Fruit fly (Drosophila melanogaster) whole organism, adult: ENCODE measurements around the gene ftz-f1.

Experiments used
- CG11617 ChIP-seq: fragments of 200-800 bp; sonication (Bioruptor generic); optimal IDR thresholded peaks from 2 replicates; lab custom pipeline; 2017; ENCODE audit warnings: mild to moderate bottlenecking, missing biosample characterization, missing genetic modification reagents, missing genetic modification characterization
- CG12768 ChIP-seq: fragments of 200-800 bp; sonication (Bioruptor generic); optimal IDR thresholded peaks from 2 replicates; lab custom pipeline; 2017; ENCODE audit warnings: missing biosample characterization, missing genetic modification characterization, mild to moderate bottlenecking, moderate library complexity, missing genetic modification reagents
- CG14711 ChIP-seq: fragments of 200-800 bp; sonication (Bioruptor generic); optimal IDR thresholded peaks from 2 replicates; lab custom pipeline; 2018; ENCODE audit warnings: missing biosample characterization, mild to moderate bottlenecking, missing genetic modification characterization, moderate library complexity
- CG1620 ChIP-seq: fragments of 200-800 bp; sonication (Bioruptor generic); optimal IDR thresholded peaks from 2 replicates; lab custom pipeline; 2016; ENCODE audit warnings: missing biosample characterization, missing genetic modification characterization
- CG33017 ChIP-seq: fragments of 200-800 bp; sonication (Bioruptor generic); optimal IDR thresholded peaks from 2 replicates; lab custom pipeline; 2018; ENCODE audit warnings: missing biosample characterization, mild to moderate bottlenecking, missing genetic modification characterization, moderate library complexity
- CG5204 ChIP-seq: fragments of 200-800 bp; sonication (Bioruptor generic); optimal IDR thresholded peaks from 2 replicates; lab custom pipeline; 2016; ENCODE audit warnings: missing biosample characterization, missing genetic modification characterization
- CG7045 ChIP-seq: fragments of 200-800 bp; sonication (Bioruptor generic); optimal IDR thresholded peaks from 2 replicates; lab custom pipeline; 2017; ENCODE audit warnings: missing biosample characterization, mild to moderate bottlenecking, missing genetic modification characterization
- CG7101 ChIP-seq: fragments of 200-800 bp; sonication (Bioruptor generic); optimal IDR thresholded peaks from 2 replicates; lab custom pipeline; 2018; ENCODE audit warnings: missing biosample characterization, mild to moderate bottlenecking, missing genetic modification characterization, moderate library complexity
- Clk ChIP-seq: fragments of 200-800 bp; sonication (Bioruptor generic); optimal IDR thresholded peaks from 2 replicates; lab custom pipeline; 2017; ENCODE audit warnings: missing biosample characterization, missing genetic modification characterization
- Crg-1 ChIP-seq: fragments of 200-800 bp; sonication (Bioruptor generic); optimal IDR thresholded peaks from 2 replicates; lab custom pipeline; 2016; ENCODE audit warnings: missing biosample characterization, missing genetic modification characterization
- Hr96 ChIP-seq: fragments of 200-800 bp; sonication (Bioruptor generic); optimal IDR thresholded peaks from 2 replicates; lab custom pipeline; 2016; ENCODE audit warnings: missing biosample characterization, missing genetic modification characterization
- Mnt ChIP-seq: fragments of 200-800 bp; sonication (Bioruptor generic); optimal IDR thresholded peaks from 2 replicates; lab custom pipeline; 2016; ENCODE audit warnings: missing biosample characterization, mild to moderate bottlenecking, missing genetic modification characterization
- bab1 ChIP-seq: fragments of 200-800 bp; sonication (Bioruptor generic); optimal IDR thresholded peaks from 3 replicates; lab custom pipeline; 2019; ENCODE audit warnings: missing biosample characterization, mild to moderate bottlenecking, missing genetic modification characterization, moderate library complexity
- cic ChIP-seq: fragments of 200-800 bp; sonication (Bioruptor generic); optimal IDR thresholded peaks from 2 replicates; lab custom pipeline; 2017; ENCODE audit warnings: missing biosample characterization, mild to moderate bottlenecking, missing genetic modification characterization, moderate library complexity
- cnc ChIP-seq, 2 experiments: fragments of >200 bp; optimal IDR thresholded peaks; 2 replicates each; lab custom pipeline; 2017
- kay ChIP-seq: fragments of 200-800 bp; sonication (Bioruptor generic); peaks from one replicate; lab custom pipeline; 2016; ENCODE audit warnings: missing biosample characterization, missing genetic modification characterization, borderline replicate concordance
- ovo ChIP-seq: fragments of 200-800 bp; sonication (Bioruptor generic); optimal IDR thresholded peaks from 2 replicates; lab custom pipeline; 2016; ENCODE audit warnings: missing biosample characterization, missing genetic modification characterization
- pad ChIP-seq: fragments of 200-800 bp; sonication (Bioruptor generic); optimal IDR thresholded peaks from 3 replicates; lab custom pipeline; 2017; ENCODE audit warnings: missing biosample characterization, missing genetic modification characterization, mild to moderate bottlenecking, moderate library complexity, missing genetic modification reagents
- tj ChIP-seq: fragments of 200-800 bp; sonication (Bioruptor generic); optimal IDR thresholded peaks from 3 replicates; lab custom pipeline; 2017; ENCODE audit warnings: missing biosample characterization, mild to moderate bottlenecking, missing genetic modification characterization, moderate library complexity
- toe ChIP-seq: fragments of 200-800 bp; sonication (Bioruptor generic); optimal IDR thresholded peaks from 2 replicates; lab custom pipeline; 2016; ENCODE audit warnings: missing biosample characterization, missing genetic modification characterization

ftz-f1 gene

DNA sequence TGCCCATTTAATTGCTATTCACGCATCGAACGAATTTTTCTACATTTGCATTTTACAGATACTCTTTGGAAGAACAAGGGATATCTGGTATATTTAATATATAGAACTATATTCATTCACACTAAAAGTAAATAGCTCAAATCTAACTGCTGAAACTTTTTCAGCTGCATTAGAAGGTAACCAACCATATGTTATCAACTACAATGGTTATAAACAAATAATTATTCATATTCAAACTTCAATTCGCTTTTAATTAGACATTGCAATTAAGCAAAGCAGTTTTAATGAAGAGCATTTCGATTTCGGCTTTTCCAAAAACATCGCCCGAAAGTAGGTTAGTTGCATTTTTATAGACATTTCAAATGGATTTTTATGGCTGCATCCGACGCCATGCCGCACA, 4.7 kb downstream of the ftz-f1 start:
- TF ChIP-seq bab1 (GFP tag; lab: Kevin White, UChicago), result no peak
- TF ChIP-seq kay, result peak; percentile 54
- no peak for TF ChIP-seq cic (GFP tag; lab: Kevin White, UChicago)
- TF ChIP-seq toe (GFP tag; lab: Kevin White, UChicago), result no peak

DNA sequence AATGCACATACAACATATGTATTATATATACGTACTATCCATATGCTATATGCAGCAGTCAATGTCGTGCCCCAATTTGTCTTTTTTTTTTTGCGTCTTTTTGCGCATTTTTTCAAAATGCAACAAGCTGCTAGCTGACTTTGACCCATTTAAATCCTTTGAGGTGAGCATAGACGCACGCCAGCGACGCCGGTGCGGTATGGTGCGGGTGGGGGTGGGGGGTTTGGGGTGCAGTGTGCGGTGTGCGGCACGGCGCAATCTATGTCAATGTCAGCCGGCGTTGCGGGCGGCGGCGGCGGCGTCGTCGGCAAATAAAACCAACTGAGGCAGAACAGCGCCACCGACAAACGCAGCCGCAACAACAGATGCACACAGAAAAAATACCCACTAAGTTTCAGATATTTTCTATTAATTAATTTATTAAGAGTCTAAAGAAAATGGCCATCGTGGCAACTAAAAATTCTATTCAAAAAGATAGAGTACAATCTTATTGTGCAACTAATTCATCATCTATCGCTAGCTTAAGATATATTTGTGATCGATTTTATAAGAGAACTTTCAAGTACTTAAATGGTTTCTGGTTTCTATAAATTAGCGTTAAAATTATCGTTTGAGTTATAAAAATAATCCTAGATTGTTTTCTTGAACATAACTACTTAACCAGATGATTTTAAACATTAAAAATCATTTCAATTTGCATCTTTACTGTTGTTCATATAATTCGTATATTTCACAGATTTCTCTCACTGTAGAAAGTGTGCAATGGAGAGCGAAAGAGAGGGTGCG, 5.9 kb downstream of the ftz-f1 start:
- TF ChIP-seq CG33017 (tag; lab: Kevin White, UChicago) (peak; percentile 33), CG12768 (GFP tag; lab: Kevin White, UChicago) (no peak), Clk (no peak), cnc (optimal IDR thresholded peaks at IDR 0.05; lab: Kevin White, UChicago) (no peak), CG11617 (peak; percentile 16), toe (GFP tag; lab: Kevin White, UChicago) (no peak), Hr96 (GFP tag; lab: Kevin White, UChicago) (no peak), CG7101 (tag; lab: Kevin White, UChicago) (no peak), CG5204 (GFP tag; lab: Kevin White, UChicago) (no peak), cic (GFP tag; lab: Kevin White, UChicago) (no peak), kay (no peak), bab1 (GFP tag; lab: Kevin White, UChicago) (no peak), Mnt (GFP tag; lab: Kevin White, UChicago) (no peak), CG7045 (peak; percentile 26), pad (GFP tag; lab: Kevin White, UChicago) (no peak), tj (no peak), Crg-1 (GFP tag; lab: Kevin White, UChicago) (no peak), CG14711 (tag; lab: Kevin White, UChicago) (no peak)

DNA sequence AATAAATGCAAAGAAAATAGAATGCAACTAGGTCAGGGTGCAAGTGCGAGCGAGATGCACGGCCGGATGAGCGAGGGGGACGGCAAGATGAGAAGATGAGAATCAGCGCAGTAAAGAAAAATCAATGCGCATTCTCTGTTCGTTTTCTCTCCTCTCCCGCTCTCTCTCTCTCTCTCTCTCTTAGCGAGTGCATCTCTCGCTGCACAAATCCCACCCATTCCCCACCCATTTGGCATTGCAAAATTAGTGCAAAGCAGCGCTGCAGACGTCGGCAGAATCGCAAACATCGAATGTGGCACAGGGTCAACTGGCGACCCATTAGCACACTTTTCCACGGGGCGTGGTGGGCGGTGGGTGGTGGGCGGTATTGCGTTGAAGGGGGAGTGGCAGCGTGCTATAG, 8.3 kb downstream of the ftz-f1 start:
- peak; percentile 72 for TF ChIP-seq tj
- TF ChIP-seq pad (GFP tag; lab: Kevin White, UChicago), result peak; percentile 4
- no peak for TF ChIP-seq CG7101 (tag; lab: Kevin White, UChicago)

- TF ChIP-seq kay (peak; percentile 63), pad (GFP tag; lab: Kevin White, UChicago) (no peak)
These were observed 9.1 kb downstream of the ftz-f1 start for dm6 chr3L:18792009-18792339.

dm6 chr3L:18791232-18792008, 9.7 kb downstream of the ftz-f1 start:
- TF ChIP-seq CG7045 (peak; percentile 22), CG1620 (GFP tag; lab: Kevin White, UChicago) (peak; percentile 11), CG12768 (GFP tag; lab: Kevin White, UChicago) (peak; percentile 56), ovo (GFP tag; lab: Kevin White, UChicago) (peak; percentile 68), CG7101 (tag; lab: Kevin White, UChicago) (peak; percentile 16), CG11617 (peak; percentile 38), cnc (optimal IDR thresholded peaks at IDR 0.05; lab: Kevin White, UChicago) (no peak), cic (GFP tag; lab: Kevin White, UChicago) (peak; percentile 92), toe (GFP tag; lab: Kevin White, UChicago) (peak; percentile 56), CG5204 (GFP tag; lab: Kevin White, UChicago) (peak; percentile 52), Hr96 (GFP tag; lab: Kevin White, UChicago) (peak; percentile 51), Crg-1 (GFP tag; lab: Kevin White, UChicago) (no peak), CG33017 (tag; lab: Kevin White, UChicago) (no peak), tj (no peak), CG14711 (tag; lab: Kevin White, UChicago) (peak; percentile 8), kay (peak; percentile 89), Clk (peak; percentile 22), pad (GFP tag; lab: Kevin White, UChicago) (peak; percentile 53), bab1 (GFP tag; lab: Kevin White, UChicago) (no peak), Mnt (GFP tag; lab: Kevin White, UChicago) (peak; percentile 86)

DNA sequence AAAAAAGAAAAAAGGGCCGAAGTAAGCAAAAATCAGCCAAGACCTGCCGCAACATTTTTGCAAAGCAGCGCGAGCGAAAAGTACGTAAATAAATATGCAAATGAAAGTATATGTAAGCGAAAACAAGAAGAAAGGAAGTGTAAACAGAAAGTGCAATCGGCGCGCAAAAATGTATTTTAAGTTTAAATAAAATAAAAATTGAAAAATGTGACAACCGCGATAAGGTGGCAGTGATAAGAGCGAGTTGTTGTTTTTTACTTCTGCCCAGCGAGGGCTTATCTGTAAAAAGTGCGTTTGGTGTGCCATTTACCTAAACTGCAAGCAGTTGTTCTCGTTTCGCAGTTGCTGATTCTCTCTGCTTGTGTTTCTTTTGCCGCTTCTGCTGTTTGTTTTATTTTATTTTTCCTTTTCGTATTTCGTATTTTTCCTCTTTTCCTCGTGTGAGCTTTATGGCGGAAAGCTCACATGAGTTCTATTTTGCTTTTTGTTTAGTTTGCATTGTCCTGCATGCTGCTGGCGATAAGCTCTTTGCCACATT, 10.4 kb downstream of the ftz-f1 start:
- TF ChIP-seq Crg-1 (GFP tag; lab: Kevin White, UChicago), result peak; percentile 48
- peak; percentile 96 for TF ChIP-seq kay
- peak; percentile 12 for TF ChIP-seq CG12768 (GFP tag; lab: Kevin White, UChicago)
- TF ChIP-seq CG14711 (tag; lab: Kevin White, UChicago), result no peak
- no peak for TF ChIP-seq CG7101 (tag; lab: Kevin White, UChicago)
- peak; percentile 38 for TF ChIP-seq CG11617
- peak; percentile 99 for TF ChIP-seq tj
